Fruit fly (Drosophila melanogaster) whole organism, embryonic: ENCODE results near the gene CG6106.
A peak's percentile ranks its signal among the peaks of the same experiment; 100 is the strongest.

Experiments used
- ATbp ChIP-seq: fragments of 200-800 bp; sonication (Bioruptor generic); optimal IDR thresholded peaks from 2 replicates; lab custom pipeline; 2017; ENCODE audit warnings: missing biosample characterization, mild to moderate bottlenecking, missing genetic modification characterization, missing genetic modification reagents
- Atf3 ChIP-seq: fragments of 200-800 bp; sonication (Bioruptor generic); optimal IDR thresholded peaks from 3 replicates; lab custom pipeline; 2016; ENCODE audit warnings: missing biosample characterization, missing genetic modification characterization
- Awh ChIP-seq: fragments of 200-800 bp; sonication (Bioruptor generic); IDR thresholded peaks from 2 replicates; pipeline ENCODE4, ENCODE4 v1.3.6; 2022; ENCODE audit warnings: missing biosample characterization, missing genetic modification characterization
- CG10366 ChIP-seq: fragments of 200-800 bp; sonication (Bioruptor generic); IDR thresholded peaks from 2 replicates; pipeline ENCODE4 v1.3.6; 2022; ENCODE audit warnings: missing biosample characterization, missing genetic modification characterization
- CG1603 ChIP-seq: fragments of 200-800 bp; sonication (Bioruptor generic); optimal IDR thresholded peaks from 2 replicates; lab custom pipeline; 2019; ENCODE audit warnings: missing biosample characterization, mild to moderate bottlenecking, missing genetic modification characterization, moderate library complexity
- CG17328 ChIP-seq: fragments of 200-800 bp; sonication (Bioruptor generic); IDR thresholded peaks from 2 replicates; pipeline ENCODE4 v1.3.6; 2022; ENCODE audit warnings: missing biosample characterization, missing genetic modification characterization
- CG18262 ChIP-seq: fragments of 200-800 bp; optimal IDR thresholded peaks from 3 replicates; lab custom pipeline; 2019; ENCODE audit warnings: missing biosample characterization, mild to moderate bottlenecking, missing genetic modification characterization, moderate library complexity
- CG43689 ChIP-seq: fragments of 200-800 bp; sonication (Bioruptor generic); IDR thresholded peaks from 2 replicates; pipeline ENCODE4 v1.3.6; 2022; ENCODE audit warnings: missing biosample characterization, missing genetic modification characterization
- CG6272 ChIP-seq: fragments of 200-800 bp; sonication (Bioruptor generic); IDR thresholded peaks from 2 replicates; pipeline ENCODE4 v1.3.6; 2022; ENCODE audit warnings: missing biosample characterization, missing genetic modification characterization
- CG7745 ChIP-seq: fragments of 200-800 bp; sonication (Bioruptor generic); optimal IDR thresholded peaks from 2 replicates; lab custom pipeline; 2018; ENCODE audit warnings: missing biosample characterization, mild to moderate bottlenecking, missing genetic modification characterization, moderate library complexity
- CG7839 ChIP-seq: fragments of 200-800 bp; sonication (Bioruptor generic); optimal IDR thresholded peaks from 3 replicates; lab custom pipeline; 2018; ENCODE audit warnings: missing biosample characterization, mild to moderate bottlenecking, missing genetic modification characterization, moderate library complexity
- CG9727 ChIP-seq: fragments of 200-800 bp; sonication (Bioruptor generic); optimal IDR thresholded peaks from 3 replicates; lab custom pipeline; 2017; ENCODE audit warnings: missing biosample characterization, mild to moderate bottlenecking, missing genetic modification characterization
- CkIIα-i1 ChIP-seq: fragments of 200-800 bp; sonication (Bioruptor generic); IDR thresholded peaks from 2 replicates; pipeline ENCODE4 v1.3.6; 2022; ENCODE audit warnings: missing biosample characterization, missing genetic modification characterization
- D19B ChIP-seq: fragments of 200-800 bp; sonication (Bioruptor generic); optimal IDR thresholded peaks from 2 replicates; lab custom pipeline; 2017; ENCODE audit warnings: missing biosample characterization, mild to moderate bottlenecking, missing genetic modification characterization
- Dfd ChIP-seq, 2 experiments: fragments of >200 bp; optimal IDR thresholded peaks; 2 replicates each; lab custom pipeline; 2017; ENCODE audit warnings: missing biosample characterization in 2 of 2, missing genetic modification characterization in 2 of 2
- Gsc ChIP-seq: fragments of 200-800 bp; sonication (Bioruptor generic); IDR thresholded peaks from 2 replicates; pipeline ENCODE4 v1.3.6; 2022; ENCODE audit warnings: missing biosample characterization, missing genetic modification characterization
- H2.0 ChIP-seq: fragments of 200-800 bp; sonication (Bioruptor generic); IDR thresholded peaks from 2 replicates; pipeline ENCODE4 v1.3.6; 2022; ENCODE audit warnings: missing biosample characterization, missing genetic modification characterization
- Hr39 ChIP-seq: fragments of >200 bp; optimal IDR thresholded peaks from 2 replicates; lab custom pipeline; 2017
- Hsf ChIP-seq: fragments of 200-800 bp; sonication (Bioruptor generic); optimal IDR thresholded peaks from 3 replicates; lab custom pipeline; 2016; ENCODE audit warnings: missing biosample characterization, missing genetic modification characterization
- Kr ChIP-seq: fragments of 200-800 bp; sonication (Bioruptor generic); optimal IDR thresholded peaks from 2 replicates; lab custom pipeline; 2017; ENCODE audit warnings: missing biosample characterization, mild to moderate bottlenecking, missing genetic modification characterization
- Lpt ChIP-seq: fragments of >200 bp; optimal IDR thresholded peaks from 2 replicates; lab custom pipeline; 2018; ENCODE audit warnings: missing biosample characterization, missing genetic modification characterization
- Meics ChIP-seq: fragments of 200-800 bp; sonication (Bioruptor generic); optimal IDR thresholded peaks from 2 replicates; lab custom pipeline; 2017; ENCODE audit warnings: missing biosample characterization, mild to moderate bottlenecking, missing genetic modification characterization
- Neu2 ChIP-seq: fragments of 200-800 bp; sonication (Bioruptor generic); optimal IDR thresholded peaks from 3 replicates; lab custom pipeline; 2016; ENCODE audit warnings: missing biosample characterization, missing genetic modification characterization, borderline replicate concordance
- Oaz ChIP-seq: fragments of 200-800 bp; sonication (Bioruptor generic); IDR thresholded peaks from 2 replicates; pipeline ENCODE4 v1.3.6; 2022; ENCODE audit warnings: missing biosample characterization, missing genetic modification characterization
- Xrp1 ChIP-seq: fragments of 200-800 bp; sonication (Bioruptor generic); IDR thresholded peaks from 2 replicates; pipeline ENCODE4 v1.3.6; 2022; ENCODE audit warnings: missing biosample characterization, missing genetic modification characterization
- ab ChIP-seq: fragments of 200-800 bp; sonication (Bioruptor generic); optimal IDR thresholded peaks from 2 replicates; lab custom pipeline; 2016; ENCODE audit warnings: missing biosample characterization, missing genetic modification characterization
- caup ChIP-seq: fragments of 200-800 bp; sonication (Bioruptor generic); optimal IDR thresholded peaks from 3 replicates; lab custom pipeline; 2017; ENCODE audit warnings: missing biosample characterization, mild to moderate bottlenecking, missing genetic modification characterization, moderate library complexity; ENCODE audit not compliant: severe bottlenecking
- da ChIP-seq: fragments of 200-800 bp; sonication (Bioruptor generic); optimal IDR thresholded peaks from 2 replicates; lab custom pipeline; 2016; ENCODE audit warnings: missing biosample characterization, missing genetic modification characterization
- dpn ChIP-seq, 2 experiments: fragments of 200-800 bp; sonication (Bioruptor generic); optimal IDR thresholded peaks; 3 replicates each; lab custom pipeline; 2016; ENCODE audit warnings: missing biosample characterization in 2 of 2, missing genetic modification characterization in 2 of 2
- gcm ChIP-seq: fragments of 200-800 bp; sonication (Bioruptor generic); optimal IDR thresholded peaks from 2 replicates; lab custom pipeline; 2019; ENCODE audit warnings: missing biosample characterization, mild to moderate bottlenecking, missing genetic modification characterization, moderate library complexity
- gro ChIP-seq: fragments of 200-800 bp; sonication (Bioruptor generic); optimal IDR thresholded peaks from 2 replicates; lab custom pipeline; 2016; ENCODE audit warnings: missing biosample characterization, missing genetic modification characterization
- hth ChIP-seq: fragments of >200 bp; optimal IDR thresholded peaks from 2 replicates; lab custom pipeline; 2017; ENCODE audit warnings: inconsistent platforms
- jigr1 ChIP-seq: fragments of 200-800 bp; sonication (Bioruptor generic); IDR thresholded peaks from 3 replicates; pipeline ENCODE4 v1.3.6; 2022; ENCODE audit warnings: missing biosample characterization, missing genetic modification characterization
- lab ChIP-seq: fragments of 200-800 bp; sonication (Bioruptor generic); optimal IDR thresholded peaks from 3 replicates; lab custom pipeline; 2017; ENCODE audit warnings: missing biosample characterization, missing genetic modification characterization, mild to moderate bottlenecking, moderate library complexity, missing genetic modification reagents
- lbe ChIP-seq: fragments of 200-800 bp; sonication (Bioruptor generic); optimal IDR thresholded peaks from 2 replicates; lab custom pipeline; 2016; ENCODE audit warnings: missing biosample characterization, mild to moderate bottlenecking, missing genetic modification characterization
- maf-S ChIP-seq: fragments of 200-800 bp; sonication (Bioruptor generic); optimal IDR thresholded peaks from 2 replicates; lab custom pipeline; 2016; ENCODE audit warnings: missing biosample characterization, missing genetic modification characterization
- nau ChIP-seq: fragments of 200-800 bp; sonication (Bioruptor generic); optimal IDR thresholded peaks from 3 replicates; lab custom pipeline; 2017; ENCODE audit warnings: missing biosample characterization, mild to moderate bottlenecking, missing genetic modification characterization, missing genetic modification reagents
- pita ChIP-seq: fragments of 200-800 bp; sonication (Bioruptor generic); optimal IDR thresholded peaks from 2 replicates; lab custom pipeline; 2017; ENCODE audit warnings: missing biosample characterization, mild to moderate bottlenecking, missing genetic modification characterization
- pnt ChIP-seq: fragments of 200-800 bp; sonication (Bioruptor generic); optimal IDR thresholded peaks from 3 replicates; lab custom pipeline; 2016; ENCODE audit warnings: missing biosample characterization, missing genetic modification characterization
- psq ChIP-seq: fragments of 200-800 bp; sonication (Bioruptor generic); optimal IDR thresholded peaks from 2 replicates; lab custom pipeline; 2017; ENCODE audit warnings: missing biosample characterization, missing genetic modification characterization
- repo ChIP-seq: fragments of 200-800 bp; sonication (Bioruptor generic); optimal IDR thresholded peaks from 2 replicates; lab custom pipeline; 2016; ENCODE audit warnings: missing biosample characterization, missing genetic modification characterization
- row ChIP-seq: fragments of 200-800 bp; sonication (Bioruptor generic); IDR thresholded peaks from 3 replicates; pipeline ENCODE4 v1.3.6; 2022; ENCODE audit warnings: missing biosample characterization, missing genetic modification characterization
- salm ChIP-seq: fragments of 200-800 bp; sonication (Bioruptor generic); optimal IDR thresholded peaks from 2 replicates; lab custom pipeline; 2018; ENCODE audit warnings: missing biosample characterization, mild to moderate bottlenecking, missing genetic modification characterization
- sim ChIP-seq: fragments of 200-800 bp; sonication (Bioruptor generic); IDR thresholded peaks from 2 replicates; pipeline ENCODE4 v1.3.6; 2022; ENCODE audit warnings: missing biosample characterization, missing genetic modification characterization
- sima ChIP-seq: fragments of 200-800 bp; sonication (Bioruptor generic); optimal IDR thresholded peaks from 2 replicates; lab custom pipeline; 2016; ENCODE audit warnings: missing biosample characterization, missing genetic modification characterization
- sr ChIP-seq: fragments of 200-800 bp; sonication (Bioruptor generic); IDR thresholded peaks from 3 replicates; pipeline ENCODE4 v1.3.6; 2022; ENCODE audit warnings: missing biosample characterization, missing genetic modification characterization
- tio ChIP-seq: fragments of 200-800 bp; sonication (Bioruptor generic); optimal IDR thresholded peaks from 2 replicates; lab custom pipeline; 2017; ENCODE audit warnings: missing biosample characterization, missing genetic modification characterization, inconsistent platforms
- tll ChIP-seq, 2 experiments: fragments of 200-800 bp in 1 of 2; fragments of >200 bp in 1 of 2; sonication (Bioruptor generic) in 1 of 2; optimal IDR thresholded peaks; 2 replicates each; lab custom pipeline; 2017 to 2019; ENCODE audit warnings: missing biosample characterization in 2 of 2, missing genetic modification characterization in 2 of 2, mild to moderate bottlenecking in 1 of 2, moderate library complexity in 1 of 2
- ttk ChIP-seq: fragments of 200-800 bp; sonication (Bioruptor generic); IDR thresholded peaks from 2 replicates; pipeline ENCODE4 v2.1.2; 2022; ENCODE audit warnings: missing biosample characterization, missing genetic modification characterization
- vvl ChIP-seq: fragments of 200-800 bp; sonication (Bioruptor generic); IDR thresholded peaks from 2 replicates; pipeline ENCODE4 v1.3.6; 2022; ENCODE audit warnings: missing biosample characterization, missing genetic modification characterization

CG6106 gene

DNA sequence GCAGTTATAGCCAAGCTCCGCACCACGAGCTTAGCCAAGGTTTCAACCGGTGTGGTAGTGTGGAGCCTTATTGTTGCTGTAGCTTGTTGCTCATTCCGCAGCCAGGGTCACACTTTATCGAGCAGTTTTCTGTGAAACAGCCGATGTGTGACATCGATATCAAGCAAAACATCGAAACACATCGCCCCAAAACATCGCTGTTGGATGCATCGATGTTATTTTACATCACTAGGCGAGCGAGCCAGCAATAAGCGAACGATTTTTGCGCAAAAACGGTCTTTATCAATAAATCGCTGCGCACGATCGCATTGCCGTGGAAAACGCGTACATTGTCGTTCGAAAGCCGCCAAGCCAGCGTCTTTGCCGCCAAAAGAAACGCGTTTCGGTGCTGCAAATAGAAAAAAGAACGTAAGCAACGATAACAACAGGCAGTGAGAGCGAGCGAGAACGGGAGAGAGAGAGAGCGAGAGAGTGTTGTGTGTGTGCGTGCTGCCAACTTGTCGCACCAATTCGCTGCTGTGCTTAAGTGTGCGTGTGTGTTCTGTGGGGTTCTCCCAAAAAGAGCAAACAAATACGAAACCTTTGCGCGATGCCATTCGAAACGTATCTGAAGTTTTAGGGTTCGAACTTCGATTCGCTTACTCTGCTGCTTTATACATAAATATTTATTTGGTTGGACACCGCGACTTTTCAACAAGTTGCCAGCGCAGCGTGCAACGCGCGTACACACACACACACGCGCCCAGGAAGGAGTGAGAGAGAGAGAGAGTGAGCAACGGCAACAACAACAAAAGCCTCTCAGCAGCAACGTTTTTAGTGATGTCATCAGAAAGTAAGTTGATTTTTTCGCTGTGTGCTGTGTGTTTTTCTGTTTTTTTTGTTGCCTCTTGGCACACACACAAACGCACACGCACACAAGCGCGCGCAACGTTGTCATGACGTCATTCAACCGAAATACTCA is 12.4 kb downstream of the CG6106 start (continued):
- TF ChIP-seq row (GFP tag; lab: Robert Waterston, UW) (peak; percentile 53), psq (GFP tag; lab: Kevin White, UChicago) (no peak), CG1603 (peak; percentile 90), CG6272 (GFP tag; lab: Robert Waterston, UW) (peak; percentile 64), dpn (GFP tag; optimal IDR thresholded peaks at IDR 0.05; lab: Kevin White, UChicago) (peak; percentile 17 to 50), jigr1 (no peak), Xrp1 (GFP tag; lab: Robert Waterston, UW) (no peak), D19B (GFP tag; lab: Kevin White, UChicago) (no peak), ATbp (GFP tag; lab: Kevin White, UChicago) (no peak), ab (no peak), tio (GFP tag; lab: Kevin White, UChicago) (no peak), da (no peak), maf-S (GFP tag; lab: Kevin White, UChicago) (peak; percentile 52), vvl (GFP tag; lab: Robert Waterston, UW) (no peak), sima (no peak), Atf3 (GFP tag; lab: Kevin White, UChicago) (peak; percentile 84), lab (GFP tag; lab: Kevin White, UChicago) (peak; percentile 31), CG7745 (tag; lab: Kevin White, UChicago) (no peak), lbe (GFP tag; lab: Kevin White, UChicago) (peak; percentile 20), CG43689 (GFP tag; lab: Robert Waterston, UW) (no peak), Meics (peak; percentile 42), CG18262 (no peak), Neu2 (GFP tag; lab: Kevin White, UChicago) (no peak), Gsc (no peak), nau (GFP tag; lab: Kevin White, UChicago) (no peak), gro (GFP tag; lab: Kevin White, UChicago) (no peak), CG10366 (no peak), CG7839 (peak; percentile 17), Hsf (GFP tag; lab: Kevin White, UChicago) (peak; percentile 10), H2.0 (GFP tag; lab: Robert Waterston, UW) (no peak), Dfd (GFP tag; optimal IDR thresholded peaks at IDR 0.05; lab: Kevin White, UChicago) (no peak), ttk (GFP tag; lab: Robert Waterston, UW) (no peak), Kr (GFP tag; lab: Kevin White, UChicago) (no peak), pnt (GFP tag; lab: Kevin White, UChicago) (no peak), Awh (GFP tag; lab: Robert Waterston, UW) (no peak), CG9727 (GFP tag; lab: Kevin White, UChicago) (no peak), Oaz (GFP tag; lab: Robert Waterston, UW) (no peak), caup (GFP tag; lab: Kevin White, UChicago) (peak; percentile 18), Hr39 (lab: Kevin White, UChicago) (no peak), gcm (no peak), sr (GFP tag; lab: Robert Waterston, UW) (no peak), repo (GFP tag; lab: Kevin White, UChicago) (no peak), hth (lab: Kevin White, UChicago) (no peak), sim (no peak), salm (tag; lab: Kevin White, UChicago) (no peak), pita (GFP tag; lab: Kevin White, UChicago) (peak; percentile 87), CkIIα-i1 (GFP tag; lab: Robert Waterston, UW) (no peak), CG17328 (0 out of 2 replicates have a peak, but pooled peaks have one; percentile 37), Lpt (GFP tag; lab: Kevin White, UChicago) (no peak), tll (GFP tag; optimal IDR thresholded peaks at IDR 0.05; lab: Kevin White, UChicago) (peak; percentile 12 to 70)
